Fruit fly (Drosophila melanogaster): ENCODE results near the gene anchor.

The anchor gene

DNA sequence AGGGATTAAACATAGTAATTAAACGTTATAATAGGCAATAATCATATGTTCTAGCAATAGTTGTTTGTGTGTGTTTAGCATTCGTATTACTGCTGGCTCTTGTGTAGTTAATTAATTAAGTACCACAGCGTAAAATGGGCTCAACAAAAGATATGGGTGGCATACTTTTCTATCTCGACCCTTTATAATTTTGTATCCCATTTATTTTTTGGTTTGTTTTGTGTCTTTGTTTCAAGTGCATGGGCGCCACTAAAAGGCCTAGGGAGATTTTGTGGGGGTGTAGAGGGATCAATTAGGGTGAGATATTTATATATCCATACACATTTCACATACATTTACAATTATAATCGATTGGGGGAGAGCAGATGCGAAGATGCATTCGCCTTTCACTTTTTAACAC lies 25.9 kb downstream of the anchor start:
- TF ChIP-seq noc (tag; optimal IDR thresholded peaks at IDR 0.05), result no peak

DNA sequence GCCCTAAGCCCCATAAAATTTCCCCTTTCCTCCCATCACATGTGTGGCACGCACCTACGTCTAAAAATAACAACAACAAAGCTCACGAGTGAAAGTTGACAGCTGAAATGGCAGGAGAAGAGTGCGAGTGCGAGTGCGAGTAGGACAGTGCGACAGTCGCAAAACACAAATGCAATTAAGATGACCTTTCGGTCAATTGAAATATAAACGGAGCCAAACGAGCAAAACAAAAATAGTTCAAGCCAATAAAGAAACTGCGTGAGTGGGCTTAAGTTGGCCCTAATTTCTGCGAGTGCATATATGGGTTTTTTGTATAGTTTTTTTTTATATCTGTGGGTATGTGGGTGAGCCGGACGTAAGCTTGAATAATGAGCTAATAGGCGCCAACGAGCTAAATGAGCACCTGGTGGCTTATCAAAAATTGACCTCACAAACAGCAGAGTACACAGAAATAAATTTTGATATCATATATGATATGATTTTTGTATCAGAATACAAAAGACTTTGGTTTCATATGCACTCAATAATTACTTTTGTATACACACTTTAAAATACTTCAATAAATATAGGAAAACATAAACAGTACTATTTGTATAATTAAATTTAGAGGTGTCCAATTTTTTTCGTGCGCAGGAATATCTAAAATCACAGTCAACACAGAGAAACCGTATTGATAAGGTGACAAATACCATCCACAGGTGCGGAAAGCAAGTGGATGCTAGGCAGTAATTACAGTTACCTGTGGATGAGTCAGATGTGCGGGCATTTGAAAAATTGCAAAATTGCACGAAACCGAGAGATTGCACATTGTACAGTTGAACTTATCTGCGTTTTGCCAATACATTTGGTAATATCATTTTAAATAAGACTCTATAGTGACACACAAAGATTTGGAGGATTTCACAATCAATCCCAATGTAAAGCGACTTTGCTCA lies 30.4 kb downstream of the anchor start:
- peak; percentile 62 for TF ChIP-seq noc (tag; optimal IDR thresholded peaks at IDR 0.05)

DNA sequence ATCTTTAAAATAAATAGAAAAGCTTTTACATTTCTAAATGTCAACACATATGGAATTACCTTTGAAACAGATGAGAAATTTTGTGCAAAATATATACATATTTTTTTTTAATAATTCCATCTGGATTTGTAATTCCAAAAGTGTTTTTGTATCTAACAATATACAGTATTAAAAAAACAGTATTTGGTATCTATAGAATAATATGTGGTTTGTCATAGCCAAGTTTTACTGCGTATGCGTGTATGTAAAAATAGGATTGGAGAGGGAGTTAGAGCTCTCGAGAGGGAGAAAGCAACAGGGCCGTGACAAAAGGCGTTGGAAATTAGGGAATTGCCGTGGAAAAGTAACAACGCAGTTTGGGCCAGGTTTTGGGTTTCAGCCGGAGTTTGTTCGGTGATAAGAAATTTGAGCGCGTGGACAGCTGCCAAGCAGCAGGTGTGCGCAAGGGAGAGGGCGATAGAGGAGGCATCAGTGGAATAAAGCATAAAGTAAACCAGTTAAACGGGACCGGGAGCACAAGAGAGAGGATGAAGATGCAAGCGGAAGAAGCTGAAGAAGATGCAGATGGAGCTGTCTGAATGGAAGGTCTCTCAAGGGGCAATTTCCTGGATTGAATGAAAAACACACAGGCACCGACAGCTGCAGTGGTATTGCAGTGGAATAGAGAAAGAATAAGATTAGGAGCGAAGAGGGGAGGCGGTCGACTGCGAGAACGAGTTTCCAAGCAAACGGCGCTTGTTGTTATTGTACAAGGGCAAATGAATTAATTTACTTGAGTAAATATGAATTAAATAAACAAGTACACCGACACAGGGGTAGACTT lies 31.5 kb downstream of the anchor start:
- peak; percentile 23 for TF ChIP-seq noc (tag; optimal IDR thresholded peaks at IDR 0.05)

DNA sequence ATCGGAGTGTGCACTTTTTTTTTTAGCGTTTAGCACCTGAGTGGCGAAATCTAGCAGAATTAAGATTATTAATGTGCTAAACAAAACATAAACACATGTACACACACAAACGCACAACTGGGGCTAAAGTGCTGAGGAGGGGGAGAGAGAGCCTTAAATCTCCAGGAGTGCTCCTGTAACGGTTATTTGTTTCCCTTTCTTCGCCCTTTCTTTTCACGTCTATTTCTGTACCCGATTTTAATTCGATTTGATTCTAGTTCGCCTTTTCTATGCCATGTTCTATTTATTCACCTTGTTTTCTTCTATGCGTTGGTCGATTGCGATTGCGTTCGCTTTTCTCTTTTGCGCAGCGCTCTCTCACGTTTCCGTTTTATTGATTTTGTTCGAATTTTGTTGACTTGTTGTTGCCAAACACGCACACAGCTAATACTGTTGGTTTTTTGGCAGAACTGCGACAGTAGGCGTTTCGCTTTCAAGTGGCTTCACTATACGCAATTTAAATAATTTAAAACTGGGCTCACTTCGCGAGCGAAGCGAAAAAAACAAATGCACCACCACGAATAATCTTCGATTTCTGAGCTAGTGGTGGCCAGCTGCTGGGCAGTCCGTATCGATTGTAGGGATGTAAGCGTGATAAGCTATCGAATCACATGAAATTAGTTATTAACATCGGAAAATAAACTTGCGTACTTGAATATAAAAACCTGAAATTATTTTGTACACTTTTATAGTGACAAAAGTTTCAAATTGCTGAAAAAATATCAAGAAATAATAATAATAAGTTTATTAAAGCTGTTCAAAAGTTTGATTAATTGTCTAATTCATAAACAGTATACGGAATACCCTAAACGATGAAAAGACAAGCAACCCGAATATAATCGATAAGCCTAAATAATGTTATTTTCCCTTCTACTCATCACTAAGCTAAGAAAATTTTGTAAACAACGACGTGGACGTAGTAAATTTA lies 32.4 kb downstream of the anchor start, which contains the start of the genes Krn, Ndfip and CG7484:
TSS of gene Krn (minus strand) at position 580 of the 967 bp plus-strand sequence.
TSS of gene Ndfip (minus strand) at position 580 of the 967 bp plus-strand sequence.
TSS of gene CG7484 (plus strand) at position 917 of the 967 bp plus-strand sequence.
- TF ChIP-seq noc (tag; optimal IDR thresholded peaks at IDR 0.05), result peak; percentile 92

DNA sequence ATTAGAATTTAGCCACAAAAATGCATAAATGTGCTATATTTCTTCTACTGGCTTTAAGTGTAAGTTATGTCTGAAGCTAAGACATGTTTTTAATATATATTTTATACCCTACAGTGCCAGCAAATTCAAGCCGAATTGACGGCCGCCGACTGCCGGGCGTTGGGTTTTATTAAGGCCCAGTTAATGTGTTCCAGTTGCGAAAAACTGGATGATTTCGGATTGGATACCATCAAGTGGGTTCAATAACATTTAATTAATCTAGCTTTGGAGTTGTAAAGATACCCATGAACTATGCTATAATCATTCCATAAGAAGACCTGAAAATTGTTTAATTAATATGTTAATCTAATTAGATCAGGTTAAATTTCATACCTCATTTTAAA lies 33.0 kb downstream of the anchor start:
- TF ChIP-seq noc (tag; optimal IDR thresholded peaks at IDR 0.05), result no peak

DNA sequence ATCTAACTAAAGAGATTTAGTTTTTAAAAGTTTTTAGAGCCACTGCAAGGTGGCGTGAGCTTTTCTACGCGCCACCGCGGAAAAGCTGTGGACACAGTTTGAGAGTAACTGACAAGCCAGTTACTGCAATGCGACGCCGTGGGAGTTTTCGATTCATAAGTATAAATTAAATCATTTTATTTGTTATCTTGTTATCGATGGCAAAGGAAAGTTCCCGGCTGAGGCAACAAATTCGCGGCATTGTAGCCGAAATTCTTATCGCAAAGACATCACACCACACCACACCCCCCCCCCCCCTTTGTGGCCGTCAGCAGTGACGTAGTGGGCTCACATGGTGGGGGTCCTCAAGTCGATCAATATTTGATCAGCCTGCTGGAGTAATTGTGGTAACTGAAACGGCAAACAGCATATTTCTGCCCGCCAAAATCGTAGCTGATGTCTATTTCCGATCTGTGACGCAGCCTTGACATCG lies 34.2 kb downstream of the anchor start:
- TF ChIP-seq noc (tag; optimal IDR thresholded peaks at IDR 0.05), result peak; percentile 67

DNA sequence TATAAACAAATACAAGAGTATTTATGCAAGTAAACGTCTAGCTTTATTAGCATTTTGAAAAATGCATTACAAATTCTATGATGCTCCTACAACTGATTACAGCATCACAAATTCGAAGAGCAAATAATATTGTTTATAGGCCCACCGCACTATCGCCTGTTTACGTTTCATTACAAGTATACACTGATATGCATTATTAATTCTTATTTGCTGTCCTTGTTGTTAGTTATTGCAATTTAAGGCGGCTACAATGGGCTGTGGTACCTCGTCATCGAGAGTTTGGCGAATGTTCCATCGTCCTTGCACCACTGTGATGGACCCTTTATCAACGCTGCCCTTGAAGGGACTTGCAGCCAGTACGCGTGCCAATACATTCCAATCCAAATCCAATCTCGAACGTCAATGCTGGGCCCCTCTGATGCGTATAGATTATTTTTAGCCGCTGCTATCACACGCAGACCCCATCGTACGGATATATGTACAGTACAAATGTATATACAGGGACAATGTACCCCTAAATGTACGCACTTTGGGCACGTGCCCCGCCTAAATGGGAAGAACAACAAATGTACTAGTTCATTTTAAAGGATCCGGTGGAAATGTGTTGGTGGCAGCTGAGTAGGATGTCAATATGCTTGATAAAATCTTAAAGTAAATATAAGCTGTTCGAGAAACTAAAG lies 35.2 kb downstream of the anchor start:
- TF ChIP-seq noc (tag; optimal IDR thresholded peaks at IDR 0.05), result no peak

DNA sequence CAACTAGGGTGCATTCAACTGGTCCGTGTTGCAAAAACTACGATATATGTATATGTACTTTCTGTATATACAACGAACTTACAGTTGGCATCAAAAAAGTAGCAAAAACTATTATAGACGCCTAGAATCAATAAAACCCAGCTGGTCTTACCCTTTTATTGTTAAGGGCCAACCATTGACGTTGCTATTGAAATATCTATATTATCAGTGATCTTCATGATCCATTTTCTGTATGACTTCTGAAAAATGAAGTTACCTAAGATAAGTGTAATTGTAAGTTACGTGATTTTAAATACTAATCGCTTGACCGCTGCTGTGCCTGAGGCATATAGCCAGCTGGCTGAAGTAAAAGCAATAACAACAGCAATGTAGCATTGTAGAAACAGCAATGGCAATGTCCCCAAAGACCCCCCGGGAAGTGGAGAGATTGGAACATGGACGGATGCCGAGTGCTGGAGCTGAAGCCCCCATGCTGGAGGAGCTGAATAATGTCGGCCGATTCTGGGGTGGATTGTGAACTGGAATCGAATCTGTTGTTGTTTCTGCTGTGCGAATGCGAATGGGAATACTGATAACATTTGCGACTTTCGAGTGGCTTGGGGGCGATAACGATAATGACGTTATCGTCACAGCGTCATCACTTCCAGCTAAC lies 36.2 kb downstream of the anchor start:
- peak; percentile 26 for TF ChIP-seq noc (tag; optimal IDR thresholded peaks at IDR 0.05)

DNA sequence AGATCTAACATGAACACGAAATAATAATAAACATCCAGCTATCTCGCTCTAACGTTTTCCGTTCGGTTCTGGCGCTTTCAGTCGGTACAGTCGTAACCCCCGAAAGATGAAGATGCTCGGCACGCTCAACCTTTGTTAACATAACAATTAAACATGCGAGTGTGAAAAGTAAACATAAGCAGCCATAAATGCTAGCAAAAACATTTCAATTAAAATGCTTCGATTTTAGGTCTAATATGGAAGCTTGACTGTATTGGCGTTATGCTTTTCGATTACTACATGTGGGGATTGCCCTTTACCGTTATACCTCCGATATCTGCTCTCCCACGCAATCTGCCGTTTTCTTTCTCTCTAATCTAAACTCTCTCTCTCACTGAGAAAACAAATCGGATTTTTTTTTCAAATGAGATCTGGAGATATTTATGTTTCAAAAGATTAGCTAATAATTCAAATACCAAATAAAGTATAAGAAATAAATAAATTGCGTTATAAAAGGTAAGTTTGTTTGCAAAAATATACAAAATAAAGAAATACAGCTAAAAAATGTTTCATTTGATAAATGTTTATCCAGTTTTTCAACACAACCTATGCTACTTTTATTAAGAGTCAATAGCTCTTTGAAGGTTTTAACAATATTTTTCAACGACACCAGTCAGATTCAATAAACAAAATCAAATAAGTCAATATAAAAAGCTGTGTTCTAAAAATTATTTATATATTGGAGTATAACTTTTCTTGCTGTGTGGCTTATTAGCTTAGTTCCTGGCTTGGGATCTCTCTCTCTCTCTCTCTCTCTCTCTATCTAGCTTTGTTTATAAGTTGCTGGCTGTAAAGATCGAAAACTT lies 37.0 kb downstream of the anchor start:
- peak; percentile 95 for TF ChIP-seq noc (tag; optimal IDR thresholded peaks at IDR 0.05)

DNA sequence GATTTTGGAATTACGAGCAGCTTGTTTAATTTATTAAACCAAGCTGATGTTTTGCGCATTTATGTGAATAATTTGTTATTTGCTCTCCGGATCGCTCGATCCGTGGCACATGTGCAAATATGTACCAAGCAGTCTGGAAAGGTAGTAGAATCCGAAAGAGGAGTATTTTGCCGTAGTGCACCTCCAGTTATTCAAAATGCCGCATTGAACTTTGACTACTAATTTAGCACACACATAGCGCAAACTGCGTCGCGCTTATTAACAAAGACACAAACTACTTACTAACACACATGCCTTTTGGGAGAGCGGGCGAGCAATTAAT lies 37.6 kb downstream of the anchor start:
- TF ChIP-seq noc (tag; optimal IDR thresholded peaks at IDR 0.05), result peak; percentile 34

DNA sequence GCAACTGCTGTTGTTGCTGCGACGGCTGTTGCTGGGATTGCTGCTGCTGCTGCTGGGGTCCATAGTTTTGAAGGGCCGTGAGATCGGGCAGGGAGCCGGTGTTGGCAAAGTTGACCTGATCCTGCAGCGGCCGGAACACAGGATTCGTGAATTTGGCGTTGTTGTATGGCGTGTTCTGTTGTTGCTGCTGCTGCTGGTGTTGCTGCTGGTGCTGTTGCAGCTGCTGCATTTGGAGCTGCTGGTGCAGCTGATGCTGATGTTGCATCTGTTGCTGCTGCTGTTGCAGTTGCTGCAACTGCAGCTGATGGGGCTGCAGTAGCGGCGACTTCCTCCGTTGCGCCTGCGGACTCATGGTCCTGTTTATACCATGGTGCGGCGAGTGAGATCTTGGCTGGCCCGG lies 42.0 kb downstream of the anchor start:
- no peak for TF ChIP-seq noc (tag; optimal IDR thresholded peaks at IDR 0.05)

DNA sequence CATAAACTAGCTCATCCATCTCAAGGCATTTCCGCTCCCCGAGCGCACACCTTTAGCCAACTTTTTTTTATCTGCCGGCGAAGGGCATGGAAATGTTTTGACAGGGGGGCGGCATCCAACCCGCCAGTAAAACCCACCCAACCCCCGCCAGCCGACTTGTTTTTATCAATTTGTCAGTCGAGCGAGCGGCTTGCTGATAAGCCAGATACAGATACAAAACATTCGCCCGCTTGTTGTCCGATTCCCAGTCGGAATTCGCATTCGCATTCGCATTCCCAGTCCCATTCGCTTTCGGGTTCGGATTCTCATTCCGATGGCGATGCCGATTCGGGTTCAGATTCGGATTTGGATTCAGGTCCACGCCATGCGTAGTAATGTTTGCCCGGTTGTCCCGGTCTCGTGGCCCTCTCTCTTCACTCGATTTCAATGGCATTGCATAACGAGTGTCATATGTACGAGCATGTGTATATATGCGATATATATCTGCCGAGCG lies 43.5 kb downstream of the anchor start:
- peak; percentile 80 for TF ChIP-seq noc (tag; optimal IDR thresholded peaks at IDR 0.05)
